Fruit fly (Drosophila melanogaster) whole organism, larva: ENCODE data around the gene ed.
A peak's percentile ranks its signal among the peaks of the same experiment; 100 is the strongest.

ENCODE experiments used
- noc ChIP-seq: fragments of 200-800 bp; sonication (Bioruptor generic); optimal IDR thresholded peaks from 3 replicates; lab custom pipeline; 2019; ENCODE audit warnings: missing biosample characterization, mild to moderate bottlenecking, missing genetic modification characterization, moderate library complexity

ed gene

dm6 chr2L:4062874-4063273 is 31.7 kb downstream of the ed start:
- TF ChIP-seq noc (tag; lab: Kevin White, UChicago): no peak

dm6 chr2L:4063430-4063829 is 32.3 kb downstream of the ed start:
- TF ChIP-seq noc (tag; lab: Kevin White, UChicago): no peak

dm6 chr2L:4065182-4065581 is 34.0 kb downstream of the ed start:
- TF ChIP-seq noc (tag; lab: Kevin White, UChicago): no peak

- no peak for TF ChIP-seq noc (tag; lab: Kevin White, UChicago)
Measured at dm6 chr2L:4069029-4069428, 37.9 kb downstream of the ed start.

dm6 chr2L:4069573-4069972 is 38.4 kb downstream of the ed start:
- no peak for TF ChIP-seq noc (tag; lab: Kevin White, UChicago)

- no peak for TF ChIP-seq noc (tag; lab: Kevin White, UChicago)
Measured at dm6 chr2L:4070442-4070841, 39.3 kb downstream of the ed start.

dm6 chr2L:4071558-4071957 is 40.4 kb downstream of the ed start:
- TF ChIP-seq noc (tag; lab: Kevin White, UChicago): no peak

dm6 chr2L:4075783-4076182 is 44.6 kb downstream of the ed start:
- TF ChIP-seq noc (tag; lab: Kevin White, UChicago): no peak

- no peak for TF ChIP-seq noc (tag; lab: Kevin White, UChicago)
Measured at dm6 chr2L:4080768-4081167, 49.6 kb downstream of the ed start.

- no peak for TF ChIP-seq noc (tag; lab: Kevin White, UChicago)
Measured at dm6 chr2L:4084166-4084565, 53.0 kb downstream of the ed start.

- TF ChIP-seq noc (tag; lab: Kevin White, UChicago): no peak
Measured at dm6 chr2L:4089613-4090012, 58.4 kb downstream of the ed start.

- TF ChIP-seq noc (tag; lab: Kevin White, UChicago): no peak
Measured at dm6 chr2L:4091720-4092119, 60.5 kb downstream of the ed start.

- TF ChIP-seq noc (tag; lab: Kevin White, UChicago): peak; percentile 10
Measured at dm6 chr2L:4093728-4094324, 62.6 kb downstream of the ed start.

dm6 chr2L:4096552-4096951 is 65.4 kb downstream of the ed start:
- TF ChIP-seq noc (tag; lab: Kevin White, UChicago): no peak

dm6 chr2L:4110132-4110531 is 79.0 kb downstream of the ed start:
- no peak for TF ChIP-seq noc (tag; lab: Kevin White, UChicago)

dm6 chr2L:4116656-4117055 is 85.5 kb downstream of the ed start:
- TF ChIP-seq noc (tag; lab: Kevin White, UChicago): no peak

- TF ChIP-seq noc (tag; lab: Kevin White, UChicago): peak; percentile 44
Measured at dm6 chr2L:4118983-4119670, 88.0 kb downstream of the ed start.
